Worm (Caenorhabditis elegans) whole organism, early embryonic: Measurements from ENCODE around the gene T15B7.8.

ENCODE experiments used
- B0310.2 ChIP-seq: sonication (generic microtip); optimal IDR thresholded peaks from 2 replicates; lab custom pipeline; 2016; ENCODE audit warnings: mild to moderate bottlenecking, missing genetic modification characterization, missing compliant biosample characterization
- F13C5.2 ChIP-seq: sonication (generic microtip); optimal IDR thresholded peaks from 2 replicates; lab custom pipeline; 2017; ENCODE audit warnings: mild to moderate bottlenecking, missing genetic modification characterization, inconsistent platforms, missing compliant biosample characterization
- aly-1 ChIP-seq: sonication (generic microtip); optimal IDR thresholded peaks from 2 replicates; lab custom pipeline; 2016; ENCODE audit warnings: missing genetic modification characterization, missing compliant biosample characterization
- ama-1 ChIP-seq: fragments of 150-350 bp; optimal IDR thresholded peaks from 2 replicates; lab custom pipeline; 2014
- ceh-13 ChIP-seq: fragments of 200-800 bp; sonication (Bioruptor generic); optimal IDR thresholded peaks from 2 replicates; lab custom pipeline; 2018; ENCODE audit warnings: mild to moderate bottlenecking, missing genetic modification characterization, missing compliant biosample characterization
- ceh-36 ChIP-seq: sonication (generic microtip); optimal IDR thresholded peaks from 2 replicates; lab custom pipeline; 2016; ENCODE audit warnings: missing genetic modification characterization, inconsistent platforms, missing compliant biosample characterization
- ets-7 ChIP-seq: sonication (generic microtip); optimal IDR thresholded peaks from 2 replicates; lab custom pipeline; 2016; ENCODE audit warnings: missing genotype, missing genetic modification characterization, missing compliant biosample characterization
- flt-1 ChIP-seq: fragments of 200-800 bp; sonication (Bioruptor generic); IDR thresholded peaks from 2 replicates; pipeline ENCODE4 v1.3.6; 2022; ENCODE audit warnings: missing genetic modification characterization, missing compliant biosample characterization
- hmbx-1 ChIP-seq: sonication (generic microtip); optimal IDR thresholded peaks from 2 replicates; lab custom pipeline; 2016; ENCODE audit warnings: mild to moderate bottlenecking, missing genetic modification characterization, missing compliant biosample characterization
- hmg-4 ChIP-seq: fragments of 200-800 bp; sonication (Bioruptor generic); optimal IDR thresholded peaks from 2 replicates; lab custom pipeline; 2018; ENCODE audit warnings: mild to moderate bottlenecking, missing genetic modification characterization, missing compliant biosample characterization
- hnd-1 ChIP-seq: sonication (generic microtip); optimal IDR thresholded peaks from 2 replicates; lab custom pipeline; 2016; ENCODE audit warnings: missing genetic modification characterization, missing compliant biosample characterization
- pes-1 ChIP-seq: fragments of 200-800 bp; sonication (Bioruptor generic); IDR thresholded peaks from 2 replicates; pipeline ENCODE4 v1.3.6; 2022; ENCODE audit warnings: missing genetic modification reagents, missing genetic modification characterization, missing compliant biosample characterization
- scrt-1 ChIP-seq: fragments of 200-800 bp; sonication (Bioruptor generic); IDR thresholded peaks from 2 replicates; pipeline ENCODE4 v1.3.6; 2022; ENCODE audit warnings: missing genetic modification characterization, missing compliant biosample characterization
- sea-1 ChIP-seq: fragments of 200-800 bp; sonication (Bioruptor generic); conservative IDR thresholded peaks from 2 replicates; pipeline ENCODE4 v1.3.6; 2022; ENCODE audit warnings: missing genetic modification characterization, missing compliant biosample characterization
- tbx-11 ChIP-seq: fragments of 200-800 bp; sonication (Bioruptor generic); IDR thresholded peaks from 2 replicates; pipeline ENCODE4 v1.3.6; 2022; ENCODE audit warnings: missing genetic modification characterization, missing compliant biosample characterization
- tbx-37 ChIP-seq: fragments of 200-800 bp; sonication (Bioruptor generic); conservative IDR thresholded peaks from 2 replicates; pipeline ENCODE4 v1.3.6; 2022; ENCODE audit warnings: missing genetic modification reagents, missing genetic modification characterization, missing compliant biosample characterization
- tra-4 ChIP-seq: sonication (generic microtip); optimal IDR thresholded peaks from 2 replicates; lab custom pipeline; 2017; ENCODE audit warnings: missing genetic modification characterization, missing compliant biosample characterization

The T15B7.8 gene

DNA sequence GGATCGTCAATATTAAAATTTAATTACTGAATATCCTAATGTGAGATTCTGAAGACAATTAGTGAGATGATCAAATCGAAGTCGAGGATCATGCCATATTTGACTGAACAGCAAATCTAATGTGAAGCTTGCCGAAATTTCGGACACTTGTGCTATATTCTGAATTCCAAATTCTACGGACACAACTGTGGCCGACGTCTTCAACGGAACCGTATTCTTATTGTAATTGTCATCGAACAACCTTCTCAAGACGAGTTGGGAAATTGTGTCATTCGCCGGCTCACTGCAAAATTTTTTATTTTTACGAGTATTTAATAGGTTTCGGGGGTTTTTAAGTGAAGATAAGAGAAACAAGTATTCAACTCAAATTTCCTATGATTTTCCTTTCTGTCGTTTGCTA is 20.8 kb downstream of the T15B7.8 start, which contains the start of gene T15B7.1:
T15B7.1 (plus strand) TSS at position 301 of the 400 bp plus-strand sequence.
- TF ChIP-seq tbx-11 (GFP tag; lab: Robert Waterston, UW) (no peak), pes-1 (GFP tag; lab: Robert Waterston, UW) (no peak), tra-4 (tag; lab: Kevin White, UChicago) (no peak), flt-1 (GFP tag; lab: Robert Waterston, UW) (no peak), F13C5.2 (no peak), sea-1 (no peak), B0310.2 (no peak), hmbx-1 (tag; lab: Kevin White, UChicago) (no peak), hnd-1 (tag; lab: Kevin White, UChicago) (no peak), aly-1 (tag; lab: Kevin White, UChicago) (no peak), ceh-13 (GFP tag; lab: Kevin White, UChicago) (no peak), tbx-37 (GFP tag; lab: Robert Waterston, UW) (no peak), scrt-1 (GFP tag; lab: Robert Waterston, UW) (no peak), ets-7 (no peak), ama-1 (no peak), hmg-4 (GFP tag; lab: Kevin White, UChicago) (no peak)

DNA sequence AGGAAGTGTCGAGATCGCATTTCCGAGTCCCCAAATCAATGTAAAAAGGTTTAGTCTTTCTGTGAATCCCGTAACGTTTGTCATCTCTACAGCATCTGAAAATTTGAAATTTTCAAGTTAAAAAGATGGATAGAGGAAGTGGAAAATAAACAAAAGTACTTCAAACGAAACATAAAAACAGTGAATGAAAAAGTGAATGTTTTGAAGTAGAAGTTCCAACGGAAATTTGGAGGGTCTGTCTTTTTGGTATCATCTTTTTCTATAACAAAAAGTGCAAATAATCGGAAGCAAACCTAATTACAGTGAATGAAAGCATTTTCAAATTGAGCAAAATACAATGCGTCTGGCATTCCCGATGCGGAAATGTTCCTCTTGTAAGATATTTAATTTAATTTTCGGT is 24.9 kb downstream of the T15B7.8 start, which contains the start of gene lgc-54:
lgc-54 (minus strand) TSS at position 101 of the 400 bp plus-strand sequence.
- TF ChIP-seq ceh-13 (GFP tag; lab: Kevin White, UChicago) = no peak
- no peak for TF ChIP-seq B0310.2
- no peak for TF ChIP-seq tra-4 (tag; lab: Kevin White, UChicago)
- no peak for TF ChIP-seq hmg-4 (GFP tag; lab: Kevin White, UChicago)
- TF ChIP-seq F13C5.2 = no peak
- TF ChIP-seq scrt-1 (GFP tag; lab: Robert Waterston, UW) = no peak
- TF ChIP-seq sea-1 = no peak
- TF ChIP-seq hmbx-1 (tag; lab: Kevin White, UChicago) = no peak
- TF ChIP-seq ama-1 = no peak
- no peak for TF ChIP-seq ets-7
- no peak for TF ChIP-seq ceh-36 (tag; lab: Kevin White, UChicago)
- TF ChIP-seq flt-1 (GFP tag; lab: Robert Waterston, UW) = no peak
- no peak for TF ChIP-seq pes-1 (GFP tag; lab: Robert Waterston, UW)
- TF ChIP-seq tbx-11 (GFP tag; lab: Robert Waterston, UW) = no peak
- TF ChIP-seq aly-1 (tag; lab: Kevin White, UChicago) = no peak
- TF ChIP-seq tbx-37 (GFP tag; lab: Robert Waterston, UW) = no peak
- no peak for TF ChIP-seq hnd-1 (tag; lab: Kevin White, UChicago)

DNA sequence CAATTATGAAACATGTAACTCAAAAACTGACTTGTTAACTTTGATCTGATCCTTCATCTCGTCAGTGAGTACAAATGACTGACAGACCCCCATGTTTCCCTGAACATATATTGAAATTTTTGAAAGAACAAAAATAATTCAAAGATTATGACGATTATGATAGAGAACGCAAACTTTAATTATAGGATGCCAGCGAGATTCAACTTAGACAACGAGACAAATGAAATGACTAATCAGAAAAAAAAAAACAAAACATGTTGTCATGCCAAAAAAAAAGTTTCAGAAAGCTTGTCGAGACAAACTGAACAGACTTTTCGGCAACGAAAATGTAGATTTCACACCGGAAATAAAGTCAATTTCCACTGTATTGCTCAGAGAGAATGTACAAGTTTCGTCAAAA is 33.1 kb downstream of the T15B7.8 start, which contains the start of gene gpa-10:
gpa-10 (minus strand) TSS at position 101 of the 400 bp plus-strand sequence.
- TF ChIP-seq aly-1 (tag; lab: Kevin White, UChicago) (no peak), tbx-37 (GFP tag; lab: Robert Waterston, UW) (no peak), scrt-1 (GFP tag; lab: Robert Waterston, UW) (no peak), flt-1 (GFP tag; lab: Robert Waterston, UW) (no peak), ets-7 (no peak), hmg-4 (GFP tag; lab: Kevin White, UChicago) (no peak), pes-1 (GFP tag; lab: Robert Waterston, UW) (no peak)

DNA sequence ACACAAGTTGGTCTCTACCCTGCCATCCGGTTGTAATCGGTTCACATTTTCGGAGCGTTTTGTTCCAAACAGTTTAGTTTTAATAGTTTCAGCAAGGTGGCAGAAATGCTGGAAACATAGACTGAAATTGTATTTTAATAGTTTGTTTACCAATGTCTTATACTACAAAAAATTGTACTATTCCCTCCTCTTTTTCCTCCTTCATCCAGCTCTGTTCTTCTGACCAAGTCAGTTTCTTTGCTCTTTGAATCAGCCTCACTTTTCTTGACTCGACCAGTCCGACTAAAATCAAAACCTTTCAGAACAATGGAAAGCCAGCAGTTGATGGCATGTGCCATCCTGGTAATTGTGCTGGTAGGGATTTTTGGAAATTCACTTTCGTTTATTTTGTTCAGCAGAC is 48.4 kb downstream of the T15B7.8 start, which contains the start of gene frpr-18:
frpr-18 (plus strand) TSS at position 301 of the 400 bp plus-strand sequence.
- TF ChIP-seq ama-1 (no peak), ceh-13 (GFP tag; lab: Kevin White, UChicago) (no peak), hmbx-1 (tag; lab: Kevin White, UChicago) (no peak), hmg-4 (GFP tag; lab: Kevin White, UChicago) (no peak), B0310.2 (no peak), scrt-1 (GFP tag; lab: Robert Waterston, UW) (no peak), flt-1 (GFP tag; lab: Robert Waterston, UW) (no peak), tra-4 (tag; lab: Kevin White, UChicago) (no peak), tbx-37 (GFP tag; lab: Robert Waterston, UW) (no peak), aly-1 (tag; lab: Kevin White, UChicago) (no peak)

DNA sequence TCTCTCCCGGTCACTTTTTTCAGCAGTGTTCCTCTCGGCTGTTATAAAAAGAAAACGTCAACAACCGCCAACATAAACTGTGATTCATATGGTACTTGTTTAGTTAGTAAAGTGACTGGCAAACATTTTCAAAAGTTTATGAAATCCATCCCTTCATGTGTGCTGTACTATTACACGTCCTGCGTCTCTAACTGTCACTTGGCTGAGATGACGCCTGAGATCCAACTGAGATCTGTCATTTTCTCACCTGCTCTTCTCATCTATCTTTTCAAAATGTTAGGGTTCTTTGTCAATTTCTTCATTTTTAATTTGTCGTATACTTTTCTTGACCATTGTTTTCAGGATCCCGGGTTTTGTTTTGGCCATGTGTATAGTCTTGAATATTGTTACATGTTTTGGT is 53.1 kb downstream of the T15B7.8 start:
- no peak for TF ChIP-seq F13C5.2
- TF ChIP-seq hmbx-1 (tag; lab: Kevin White, UChicago) = no peak
- no peak for TF ChIP-seq hmg-4 (GFP tag; lab: Kevin White, UChicago)
- no peak for TF ChIP-seq pes-1 (GFP tag; lab: Robert Waterston, UW)
- TF ChIP-seq hnd-1 (tag; lab: Kevin White, UChicago) = no peak
- TF ChIP-seq ama-1 = no peak
- no peak for TF ChIP-seq ceh-13 (GFP tag; lab: Kevin White, UChicago)
- TF ChIP-seq ceh-36 (tag; lab: Kevin White, UChicago) = no peak
- no peak for TF ChIP-seq aly-1 (tag; lab: Kevin White, UChicago)
- TF ChIP-seq tbx-11 (GFP tag; lab: Robert Waterston, UW) = no peak
- no peak for TF ChIP-seq ets-7

DNA sequence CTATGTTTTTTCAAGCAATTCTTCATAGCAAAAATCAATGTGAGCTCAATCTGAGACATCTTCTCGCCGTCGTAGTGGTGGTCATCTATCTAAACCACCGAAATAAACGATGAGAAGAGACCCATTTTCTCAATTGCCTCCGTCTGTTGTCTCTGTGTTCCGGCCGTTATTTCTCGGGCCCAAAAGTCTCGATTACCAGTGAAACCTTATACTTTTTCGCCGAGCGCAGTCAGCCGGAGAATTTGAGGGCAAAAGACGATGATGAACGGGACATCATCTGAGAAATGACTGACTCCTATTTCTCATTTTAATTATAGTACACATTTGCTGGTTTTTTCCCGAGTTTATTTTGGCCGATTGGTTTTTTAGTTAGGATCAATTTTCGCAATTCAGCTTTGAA is 54.2 kb downstream of the T15B7.8 start:
- TF ChIP-seq ama-1 = no peak
- TF ChIP-seq ceh-36 (tag; lab: Kevin White, UChicago) = no peak
